Fruit fly (Drosophila melanogaster) whole organism, embryonic: ENCODE measurements around the gene CG7094.
A peak's percentile ranks its signal among the peaks of the same experiment; 100 is the strongest.

Source experiments
- Awh ChIP-seq: fragments of 200-800 bp; sonication (Bioruptor generic); IDR thresholded peaks from 2 replicates; pipeline ENCODE4, ENCODE4 v1.3.6; 2022; ENCODE audit warnings: missing biosample characterization, missing genetic modification characterization
- CG11456 ChIP-seq: fragments of 200-800 bp; sonication (Bioruptor generic); IDR thresholded peaks from 3 replicates; pipeline ENCODE4 v1.3.6; 2022; ENCODE audit warnings: missing biosample characterization, missing genetic modification characterization
- CG12659 ChIP-seq: fragments of 200-800 bp; sonication (Bioruptor generic); optimal IDR thresholded peaks from 3 replicates; lab custom pipeline; 2017; ENCODE audit warnings: mild to moderate bottlenecking, missing biosample characterization, missing genetic modification reagents, missing genetic modification characterization
- CG13624 ChIP-seq: fragments of 200-800 bp; sonication (Bioruptor generic); optimal IDR thresholded peaks from 2 replicates; lab custom pipeline; 2016; ENCODE audit warnings: missing biosample characterization, missing genetic modification characterization
- CG15696 ChIP-seq: fragments of 200-800 bp; sonication (Bioruptor generic); optimal IDR thresholded peaks from 2 replicates; lab custom pipeline; 2019; ENCODE audit warnings: missing biosample characterization, mild to moderate bottlenecking, missing genetic modification characterization, moderate library complexity
- CG16779 ChIP-seq: fragments of 200-800 bp; sonication (Bioruptor generic); IDR thresholded peaks from 2 replicates; pipeline ENCODE4 v1.3.6; 2022; ENCODE audit warnings: missing biosample characterization, missing genetic modification characterization
- CG16813 ChIP-seq: fragments of 200-800 bp; sonication (Bioruptor generic); IDR thresholded peaks from 3 replicates; pipeline ENCODE4 v1.3.6; 2022; ENCODE audit warnings: missing biosample characterization, missing genetic modification characterization; ENCODE audit not compliant: partially characterized antibody
- CG2120 ChIP-seq: fragments of 200-800 bp; sonication (Bioruptor generic); optimal IDR thresholded peaks from 3 replicates; lab custom pipeline; 2016; ENCODE audit warnings: missing biosample characterization, missing genetic modification characterization
- CG2678 ChIP-seq: fragments of 200-800 bp; sonication (Bioruptor generic); optimal IDR thresholded peaks from 3 replicates; lab custom pipeline; 2019; ENCODE audit warnings: missing biosample characterization, mild to moderate bottlenecking, missing genetic modification characterization, moderate library complexity
- CG2875 ChIP-seq: fragments of 200-800 bp; sonication (Bioruptor generic); optimal IDR thresholded peaks from 2 replicates; lab custom pipeline; 2017; ENCODE audit warnings: missing biosample characterization, mild to moderate bottlenecking, missing genetic modification characterization, missing genetic modification reagents
- CG4730 ChIP-seq: fragments of 200-800 bp; sonication (Bioruptor generic); IDR thresholded peaks from 2 replicates; pipeline ENCODE4 v1.3.6; 2022; ENCODE audit warnings: missing biosample characterization, missing genetic modification characterization
- CG6689 ChIP-seq: fragments of 200-800 bp; sonication (Bioruptor generic); IDR thresholded peaks from 2 replicates; pipeline ENCODE4 v1.3.6; 2022; ENCODE audit warnings: missing biosample characterization, missing genetic modification characterization
- CG6813 ChIP-seq: fragments of 200-800 bp; sonication (Bioruptor generic); optimal IDR thresholded peaks from 2 replicates; lab custom pipeline; 2017; ENCODE audit warnings: missing biosample characterization, missing genetic modification characterization, mild to moderate bottlenecking, moderate library complexity, missing genetic modification reagents
- CG8281 ChIP-seq: fragments of 200-800 bp; sonication (Bioruptor generic); optimal IDR thresholded peaks from 2 replicates; lab custom pipeline; 2018; ENCODE audit warnings: missing biosample characterization, mild to moderate bottlenecking, missing genetic modification characterization, moderate library complexity
- Chrac-16 ChIP-seq: fragments of 200-800 bp; sonication (Bioruptor generic); optimal IDR thresholded peaks from 3 replicates; lab custom pipeline; 2016; ENCODE audit warnings: missing biosample characterization, missing genetic modification characterization
- D ChIP-seq, 2 experiments: fragments of 200-800 bp in 1 of 2; fragments of >200 bp in 1 of 2; sonication (Bioruptor generic) in 1 of 2; optimal IDR thresholded peaks; 2 replicates in 1 of 2; 3 replicates in 1 of 2; lab custom pipeline; 2017; ENCODE audit warnings: mild to moderate bottlenecking in 1 of 2, missing biosample characterization in 1 of 2, missing genetic modification characterization in 1 of 2, missing genetic modification reagents in 1 of 2
- Eip74EF ChIP-seq, 2 experiments: fragments of 200-800 bp in 1 of 2; fragments of >200 bp in 1 of 2; sonication (Bioruptor generic) in 1 of 2; optimal IDR thresholded peaks; 2 replicates each; lab custom pipeline; 2017 to 2019; ENCODE audit warnings: missing biosample characterization in 2 of 2, missing genetic modification characterization in 2 of 2, mild to moderate bottlenecking in 1 of 2, moderate library complexity in 1 of 2
- Fer3 ChIP-seq: fragments of 200-800 bp; sonication (Bioruptor generic); optimal IDR thresholded peaks from 2 replicates; lab custom pipeline; 2018; ENCODE audit warnings: missing biosample characterization, mild to moderate bottlenecking, missing genetic modification characterization, moderate library complexity
- HLH54F ChIP-seq: fragments of 200-800 bp; sonication (Bioruptor generic); optimal IDR thresholded peaks from 3 replicates; lab custom pipeline; 2016; ENCODE audit warnings: missing biosample characterization, missing genetic modification characterization
- Hmx ChIP-seq: fragments of 200-800 bp; sonication (Bioruptor generic); optimal IDR thresholded peaks from 2 replicates; lab custom pipeline; 2016; ENCODE audit warnings: missing biosample characterization, missing genetic modification characterization
- Hsf ChIP-seq: fragments of 200-800 bp; sonication (Bioruptor generic); optimal IDR thresholded peaks from 3 replicates; lab custom pipeline; 2016; ENCODE audit warnings: missing biosample characterization, missing genetic modification characterization
- Jarid2 ChIP-seq: fragments of 200-800 bp; sonication (Bioruptor generic); optimal IDR thresholded peaks from 3 replicates; lab custom pipeline; 2017; ENCODE audit warnings: mild to moderate bottlenecking, missing biosample characterization, missing genetic modification reagents, missing genetic modification characterization
- MTF-1 ChIP-seq: fragments of 200-800 bp; sonication (Bioruptor generic); optimal IDR thresholded peaks from 2 replicates; lab custom pipeline; 2018; ENCODE audit warnings: missing biosample characterization, mild to moderate bottlenecking, missing genetic modification characterization, borderline replicate concordance
- Med ChIP-seq: fragments of 200-800 bp; sonication (Bioruptor generic); peaks from one replicate; lab custom pipeline; 2016; ENCODE audit warnings: missing biosample characterization, missing genetic modification characterization, mild to moderate bottlenecking, inconsistent platforms, moderate library complexity
- Rx ChIP-seq: fragments of 200-800 bp; sonication (Bioruptor generic); IDR thresholded peaks from 2 replicates; pipeline ENCODE4 v1.3.6; 2022; ENCODE audit warnings: missing biosample characterization, missing genetic modification characterization
- Sox100B ChIP-seq: fragments of 200-800 bp; sonication (Bioruptor generic); optimal IDR thresholded peaks from 3 replicates; lab custom pipeline; 2018; ENCODE audit warnings: missing biosample characterization, mild to moderate bottlenecking, missing genetic modification characterization
- Ssrp ChIP-seq: fragments of 200-800 bp; sonication (Bioruptor generic); optimal IDR thresholded peaks from 2 replicates; lab custom pipeline; 2018; ENCODE audit warnings: missing biosample characterization, mild to moderate bottlenecking, missing genetic modification characterization, moderate library complexity
- YL-1 ChIP-seq: fragments of 200-800 bp; sonication (Bioruptor generic); optimal IDR thresholded peaks from 3 replicates; lab custom pipeline; 2017; ENCODE audit warnings: missing biosample characterization, mild to moderate bottlenecking, missing genetic modification characterization
- az2 ChIP-seq: fragments of 200-800 bp; sonication (Bioruptor generic); optimal IDR thresholded peaks from 3 replicates; lab custom pipeline; 2016; ENCODE audit warnings: missing biosample characterization, missing genetic modification characterization
- br ChIP-seq: fragments of >200 bp; optimal IDR thresholded peaks from 2 replicates; lab custom pipeline; 2017
- chinmo ChIP-seq: fragments of 200-800 bp; sonication (Bioruptor generic); IDR thresholded peaks from 4 replicates; pipeline ENCODE4 v1.3.6; 2022; ENCODE audit warnings: missing biosample characterization, missing genetic modification characterization; ENCODE audit not compliant: partially characterized antibody
- crp ChIP-seq, 2 experiments: fragments of 200-800 bp; sonication (Bioruptor generic); optimal IDR thresholded peaks; 2 replicates in 1 of 2; 3 replicates in 1 of 2; lab custom pipeline; 2017; ENCODE audit warnings: missing biosample characterization in 2 of 2, missing genetic modification characterization in 2 of 2, mild to moderate bottlenecking in 1 of 2, moderate library complexity in 1 of 2
- dm ChIP-seq: fragments of 200-800 bp; sonication (Bioruptor generic); optimal IDR thresholded peaks from 3 replicates; lab custom pipeline; 2016; ENCODE audit warnings: missing biosample characterization, missing genetic modification characterization
- eve ChIP-seq, 2 experiments: fragments of >200 bp; optimal IDR thresholded peaks; 2 replicates each; lab custom pipeline; 2017; ENCODE audit warnings: missing biosample characterization in 2 of 2, missing genetic modification characterization in 2 of 2
- ewg ChIP-seq: fragments of 200-800 bp; sonication (Bioruptor generic); optimal IDR thresholded peaks from 3 replicates; lab custom pipeline; 2017; ENCODE audit warnings: mild to moderate bottlenecking, missing biosample characterization, missing genetic modification reagents, missing genetic modification characterization
- gcm2 ChIP-seq: fragments of 200-800 bp; sonication (Bioruptor generic); optimal IDR thresholded peaks from 2 replicates; lab custom pipeline; 2016; ENCODE audit warnings: missing biosample characterization, missing genetic modification characterization
- h ChIP-seq: fragments of >200 bp; optimal IDR thresholded peaks from 2 replicates; lab custom pipeline; 2017
- ind ChIP-seq: fragments of 200-800 bp; sonication (Bioruptor generic); optimal IDR thresholded peaks from 3 replicates; lab custom pipeline; 2016; ENCODE audit warnings: missing biosample characterization, missing genetic modification characterization
- jumu ChIP-seq: fragments of 200-800 bp; sonication (Bioruptor generic); optimal IDR thresholded peaks from 3 replicates; lab custom pipeline; 2016; ENCODE audit warnings: missing biosample characterization, missing genetic modification characterization
- kay ChIP-seq: fragments of 200-800 bp; sonication (Bioruptor generic); optimal IDR thresholded peaks from 2 replicates; lab custom pipeline; 2016; ENCODE audit warnings: missing biosample characterization, missing genetic modification characterization
- lov ChIP-seq, 2 experiments: fragments of 200-800 bp in 1 of 2; fragments of >200 bp in 1 of 2; sonication (Bioruptor generic) in 1 of 2; IDR thresholded peaks in 1 of 2; optimal IDR thresholded peaks in 1 of 2; 2 replicates in 1 of 2; 3 replicates in 1 of 2; pipeline versions ENCODE4 v1.3.6 to Lab custom; 2017 to 2022; ENCODE audit warnings: missing biosample characterization in 1 of 2, missing genetic modification characterization in 1 of 2
- maf-S ChIP-seq: fragments of 200-800 bp; sonication (Bioruptor generic); optimal IDR thresholded peaks from 2 replicates; lab custom pipeline; 2016; ENCODE audit warnings: missing biosample characterization, missing genetic modification characterization
- rib ChIP-seq: fragments of 200-800 bp; sonication (Bioruptor generic); IDR thresholded peaks from 2 replicates; pipeline ENCODE4 v1.3.6; 2022; ENCODE audit warnings: missing biosample characterization, missing genetic modification characterization
- shn ChIP-seq: fragments of 200-800 bp; sonication (Bioruptor generic); optimal IDR thresholded peaks from 3 replicates; lab custom pipeline; 2016; ENCODE audit warnings: missing biosample characterization, missing genetic modification characterization
- sisA ChIP-seq: fragments of 200-800 bp; sonication (Bioruptor generic); IDR thresholded peaks from 2 replicates; pipeline ENCODE4 v1.3.6; 2022; ENCODE audit warnings: missing biosample characterization, missing genetic modification characterization
- sna ChIP-seq: fragments of 200-800 bp; sonication (Bioruptor generic); IDR thresholded peaks from 2 replicates; pipeline ENCODE4 v1.3.6; 2022; ENCODE audit warnings: missing biosample characterization, missing genetic modification characterization; ENCODE audit not compliant: partially characterized antibody
- sug ChIP-seq: fragments of 200-800 bp; optimal IDR thresholded peaks from 2 replicates; lab custom pipeline; 2019; ENCODE audit warnings: missing biosample characterization, mild to moderate bottlenecking, missing genetic modification characterization, moderate library complexity
- tll ChIP-seq, 2 experiments: fragments of 200-800 bp in 1 of 2; fragments of >200 bp in 1 of 2; sonication (Bioruptor generic) in 1 of 2; optimal IDR thresholded peaks; 2 replicates each; lab custom pipeline; 2017 to 2019; ENCODE audit warnings: missing biosample characterization in 2 of 2, missing genetic modification characterization in 2 of 2, mild to moderate bottlenecking in 1 of 2, moderate library complexity in 1 of 2
- unc-4 ChIP-seq: fragments of 200-800 bp; sonication (Bioruptor generic); IDR thresholded peaks from 2 replicates; pipeline ENCODE4 v1.3.6; 2022; ENCODE audit warnings: missing biosample characterization, missing genetic modification characterization; ENCODE audit not compliant: partially characterized antibody

Gene CG7094

DNA sequence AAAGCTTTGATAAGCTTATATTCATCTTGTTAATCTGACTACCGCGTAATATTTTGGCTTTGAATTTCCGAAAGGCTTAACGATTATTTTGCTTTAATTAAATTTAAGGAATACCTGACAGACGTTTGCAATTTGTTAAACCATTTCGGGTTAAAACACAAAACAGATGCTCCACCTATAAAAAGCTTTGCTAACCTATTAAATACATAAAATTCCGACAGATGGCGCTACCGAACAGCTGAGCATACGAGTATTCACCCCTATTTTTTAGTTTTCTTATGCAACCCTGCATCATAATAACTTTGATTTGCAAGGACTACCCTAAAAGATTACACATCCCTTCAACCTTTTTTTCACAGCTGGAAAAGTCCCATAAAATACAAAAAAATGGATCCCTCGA is 34.3 kb upstream of the CG7094 start (continued):
- peak; percentile 24 for TF ChIP-seq CG2678 (tag; lab: Kevin White, UChicago)
- TF ChIP-seq Eip74EF (GFP tag; optimal IDR thresholded peaks at IDR 0.05; lab: Kevin White, UChicago) = no peak
- peak; percentile 33 for TF ChIP-seq CG15696 (tag; lab: Kevin White, UChicago)
- no peak for TF ChIP-seq unc-4 (GFP tag; lab: Robert Waterston, UW)
- no peak for TF ChIP-seq jumu (GFP tag; lab: Kevin White, UChicago)
- 0 out of 3 replicates have a peak, but pooled peaks have one; percentile 60 for TF ChIP-seq CG11456 (GFP tag; lab: Robert Waterston, UW)
- peak; percentile 28 for TF ChIP-seq sug (tag; lab: Kevin White, UChicago)
- no peak for TF ChIP-seq MTF-1 (GFP tag; lab: Kevin White, UChicago)
- peak; percentile 4 for TF ChIP-seq ind (GFP tag; lab: Kevin White, UChicago)
- TF ChIP-seq Chrac-16 (GFP tag; lab: Kevin White, UChicago) = no peak
- TF ChIP-seq maf-S = no peak
- peak; percentile 23 for TF ChIP-seq CG2120 (GFP tag; lab: Kevin White, UChicago)
- TF ChIP-seq crp (GFP tag; optimal IDR thresholded peaks at IDR 0.05; lab: Kevin White, UChicago) = peak in 1 of 2 experiments; percentile 75
- no peak for TF ChIP-seq CG12659 (GFP tag; lab: Kevin White, UChicago)
- peak; percentile 87 for TF ChIP-seq Med
- TF ChIP-seq br = no peak
- no peak for TF ChIP-seq CG6813
- no peak for TF ChIP-seq tll (GFP tag; optimal IDR thresholded peaks at IDR 0.05; lab: Kevin White, UChicago)
- no peak for TF ChIP-seq Hmx
- no peak for TF ChIP-seq Jarid2
- peak; percentile 5 for TF ChIP-seq Fer3 (tag; lab: Kevin White, UChicago)
- TF ChIP-seq Rx (GFP tag; lab: Robert Waterston, UW) = no peak
- TF ChIP-seq CG8281 (tag; lab: Kevin White, UChicago) = no peak
- TF ChIP-seq shn = no peak
- TF ChIP-seq CG16813 (GFP tag; lab: Robert Waterston, UW) = no peak
- TF ChIP-seq CG13624 = peak; percentile 18
- no peak for TF ChIP-seq az2 (GFP tag; lab: Kevin White, UChicago)
- TF ChIP-seq ewg (GFP tag; lab: Kevin White, UChicago) = no peak
- no peak for TF ChIP-seq CG16779 (GFP tag; lab: Robert Waterston, UW)
- no peak for TF ChIP-seq CG2875 (GFP tag; lab: Kevin White, UChicago)
- TF ChIP-seq D (optimal IDR thresholded peaks at IDR 0.05; lab: Kevin White, UChicago) = no peak
- TF ChIP-seq D (GFP tag; optimal IDR thresholded peaks at IDR 0.05; lab: Kevin White, UChicago) = no peak
- TF ChIP-seq rib (GFP tag; lab: Robert Waterston, UW) = no peak
- no peak for TF ChIP-seq gcm2 (GFP tag; lab: Kevin White, UChicago)
- peak; percentile 32 for TF ChIP-seq Sox100B
- no peak for TF ChIP-seq CG4730
- TF ChIP-seq lov (optimal IDR thresholded peaks at IDR 0.05; lab: Kevin White, UChicago) = no peak
- no peak for TF ChIP-seq lov (GFP tag; IDR thresholded peaks at IDR 0.05; lab: Robert Waterston, UW)
- no peak for TF ChIP-seq h (lab: Kevin White, UChicago)
- peak; percentile 31; the same call in 1 of the 2 replicates for TF ChIP-seq sisA (GFP tag; lab: Robert Waterston, UW)
- TF ChIP-seq Hsf (GFP tag; lab: Kevin White, UChicago) = peak; percentile 19
- TF ChIP-seq CG6689 (GFP tag; lab: Robert Waterston, UW) = peak; percentile 44
- TF ChIP-seq Awh (GFP tag; lab: Robert Waterston, UW) = no peak
- no peak for TF ChIP-seq sna (GFP tag; lab: Robert Waterston, UW)
- TF ChIP-seq chinmo = 0 out of 4 replicates have a peak, but pooled peaks have one; percentile 8
- no peak for TF ChIP-seq YL-1 (GFP tag; lab: Kevin White, UChicago)
- peak; percentile 13 for TF ChIP-seq Ssrp (tag; lab: Kevin White, UChicago)
- TF ChIP-seq kay (GFP tag; lab: Kevin White, UChicago) = no peak
- TF ChIP-seq HLH54F (GFP tag; lab: Kevin White, UChicago) = no peak
- no peak for TF ChIP-seq dm (GFP tag; lab: Kevin White, UChicago)
- TF ChIP-seq eve (GFP tag; optimal IDR thresholded peaks at IDR 0.05; lab: Kevin White, UChicago) = peak in 1 of 2 experiments; percentile 54
